Worm (Caenorhabditis elegans): Measurements from ENCODE around the gene Y32G9A.5.

DNA sequence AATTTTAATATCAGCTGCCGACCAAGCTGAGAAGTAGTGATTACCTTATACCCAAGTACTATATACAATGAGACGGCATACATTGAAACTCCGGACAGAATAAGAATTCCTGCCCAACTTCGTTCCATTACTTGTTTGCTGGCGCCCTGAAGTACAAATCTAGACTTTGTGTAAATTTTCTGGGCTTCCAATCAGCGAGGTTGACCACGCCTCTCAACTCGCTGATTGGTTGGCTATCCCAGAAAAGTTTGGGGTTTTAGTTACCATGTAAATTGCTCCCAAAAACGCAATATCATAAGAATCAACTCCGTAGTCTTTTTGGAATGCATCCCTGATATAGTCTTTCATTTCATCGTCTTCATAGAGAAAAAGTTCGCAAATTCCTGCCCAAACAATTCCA is 47.8 kb downstream of the Y32G9A.5 start:
- TF ChIP-seq ceh-24 (tag; optimal IDR thresholded peaks at IDR 0.05) (no peak), lin-11 (tag; optimal IDR thresholded peaks at IDR 0.05) (no peak), nhr-232 (tag; optimal IDR thresholded peaks at IDR 0.05) (no peak), ama-1 (optimal IDR thresholded peaks at IDR 0.05) (no peak), hlh-15 (tag; optimal IDR thresholded peaks at IDR 0.05) (no peak), hlh-30 (tag; optimal IDR thresholded peaks at IDR 0.05; ENCODE audit: insufficient read depth) (no peak), sox-4 (tag; optimal IDR thresholded peaks at IDR 0.05) (no peak), dve-1 (tag; optimal IDR thresholded peaks at IDR 0.05) (no peak), unc-86 (tag; optimal IDR thresholded peaks at IDR 0.05) (no peak), fkh-10 (GFP tag; optimal IDR thresholded peaks at IDR 0.05) (no peak)
